Fruit fly (Drosophila melanogaster) whole organism, embryonic: Measurements from ENCODE around the gene flr.
A peak's percentile ranks its signal among the peaks of the same experiment; 100 is the strongest.

Experiments used
- ATbp ChIP-seq: fragments of 200-800 bp; sonication (Bioruptor generic); optimal IDR thresholded peaks from 2 replicates; lab custom pipeline; 2017; ENCODE audit warnings: missing biosample characterization, mild to moderate bottlenecking, missing genetic modification characterization, missing genetic modification reagents
- Abd-B ChIP-seq: fragments of 200-800 bp; sonication (Bioruptor generic); optimal IDR thresholded peaks from 2 replicates; lab custom pipeline; 2018; ENCODE audit warnings: missing biosample characterization, mild to moderate bottlenecking, missing genetic modification characterization, moderate library complexity
- Aef1 ChIP-seq: fragments of 200-800 bp; sonication (Bioruptor generic); IDR thresholded peaks from 3 replicates; pipeline ENCODE4 v1.3.6; 2022; ENCODE audit warnings: missing biosample characterization, missing genetic modification characterization
- Atf3 ChIP-seq: fragments of 200-800 bp; sonication (Bioruptor generic); optimal IDR thresholded peaks from 3 replicates; lab custom pipeline; 2016; ENCODE audit warnings: missing biosample characterization, missing genetic modification characterization
- CG10366 ChIP-seq: fragments of 200-800 bp; sonication (Bioruptor generic); IDR thresholded peaks from 2 replicates; pipeline ENCODE4 v1.3.6; 2022; ENCODE audit warnings: missing biosample characterization, missing genetic modification characterization
- CG10543 ChIP-seq: fragments of 200-800 bp; sonication (Bioruptor generic); optimal IDR thresholded peaks from 3 replicates; lab custom pipeline; 2017; ENCODE audit warnings: missing biosample characterization, mild to moderate bottlenecking, missing genetic modification characterization, moderate library complexity
- CG12071 ChIP-seq: fragments of 200-800 bp; sonication (Bioruptor generic); optimal IDR thresholded peaks from 3 replicates; lab custom pipeline; 2018; ENCODE audit warnings: missing biosample characterization, mild to moderate bottlenecking, missing genetic modification characterization
- CG12391 ChIP-seq: fragments of 200-800 bp; sonication (Bioruptor generic); optimal IDR thresholded peaks from 3 replicates; lab custom pipeline; 2018; ENCODE audit warnings: missing biosample characterization, mild to moderate bottlenecking, missing genetic modification characterization, moderate library complexity
- CG14667 ChIP-seq: fragments of 200-800 bp; sonication (Bioruptor generic); IDR thresholded peaks from 2 replicates; pipeline ENCODE4 v1.3.6; 2022; ENCODE audit warnings: missing biosample characterization, missing genetic modification characterization
- CG17361 ChIP-seq: fragments of 200-800 bp; sonication (Bioruptor generic); IDR thresholded peaks from 3 replicates; pipeline ENCODE4 v1.3.6; 2022; ENCODE audit warnings: missing biosample characterization, missing genetic modification characterization
- CG2678 ChIP-seq: fragments of 200-800 bp; sonication (Bioruptor generic); optimal IDR thresholded peaks from 3 replicates; lab custom pipeline; 2019; ENCODE audit warnings: missing biosample characterization, mild to moderate bottlenecking, missing genetic modification characterization, moderate library complexity
- CG3163 ChIP-seq: fragments of 200-800 bp; sonication (Bioruptor generic); optimal IDR thresholded peaks from 3 replicates; lab custom pipeline; 2016; ENCODE audit warnings: missing biosample characterization, missing genetic modification characterization
- CG5180 ChIP-seq: fragments of 200-800 bp; sonication (Bioruptor generic); optimal IDR thresholded peaks from 3 replicates; lab custom pipeline; 2017; ENCODE audit warnings: missing biosample characterization, missing genetic modification characterization, mild to moderate bottlenecking, moderate library complexity, missing genetic modification reagents
- CG6272 ChIP-seq: fragments of 200-800 bp; sonication (Bioruptor generic); IDR thresholded peaks from 2 replicates; pipeline ENCODE4 v1.3.6; 2022; ENCODE audit warnings: missing biosample characterization, missing genetic modification characterization
- CG7928 ChIP-seq: fragments of 200-800 bp; sonication (Bioruptor generic); optimal IDR thresholded peaks from 2 replicates; lab custom pipeline; 2017; ENCODE audit warnings: missing biosample characterization, mild to moderate bottlenecking, missing genetic modification characterization
- Doc2 ChIP-seq: fragments of 200-800 bp; sonication (Bioruptor generic); IDR thresholded peaks from 2 replicates; pipeline ENCODE4 v1.3.6; 2022; ENCODE audit warnings: missing biosample characterization, missing genetic modification characterization
- Drgx ChIP-seq: fragments of 200-800 bp; sonication (Bioruptor generic); IDR thresholded peaks from 2 replicates; pipeline ENCODE4 v1.3.6; 2022; ENCODE audit warnings: missing biosample characterization, missing genetic modification characterization
- E2f1 ChIP-seq: fragments of 200-800 bp; sonication (Bioruptor generic); IDR thresholded peaks from 2 replicates; pipeline ENCODE4 v1.3.6; 2022; ENCODE audit warnings: missing biosample characterization, missing genetic modification characterization
- Fer3 ChIP-seq: fragments of 200-800 bp; sonication (Bioruptor generic); optimal IDR thresholded peaks from 2 replicates; lab custom pipeline; 2018; ENCODE audit warnings: missing biosample characterization, mild to moderate bottlenecking, missing genetic modification characterization, moderate library complexity
- H15 ChIP-seq: fragments of 200-800 bp; sonication (Bioruptor generic); IDR thresholded peaks from 3 replicates; pipeline ENCODE4 v1.3.6; 2022; ENCODE audit warnings: missing biosample characterization, missing genetic modification characterization
- H2.0 ChIP-seq: fragments of 200-800 bp; sonication (Bioruptor generic); IDR thresholded peaks from 2 replicates; pipeline ENCODE4 v1.3.6; 2022; ENCODE audit warnings: missing biosample characterization, missing genetic modification characterization
- Hr51 ChIP-seq, 2 experiments: fragments of 200-800 bp; sonication (Bioruptor generic); optimal IDR thresholded peaks; 2 replicates in 1 of 2; 3 replicates in 1 of 2; lab custom pipeline; 2016 to 2018; ENCODE audit warnings: missing biosample characterization in 2 of 2, missing genetic modification characterization in 2 of 2, mild to moderate bottlenecking in 1 of 2, moderate library complexity in 1 of 2
- Lim3 ChIP-seq: fragments of 200-800 bp; sonication (Bioruptor generic); IDR thresholded peaks from 2 replicates; pipeline ENCODE4 v1.3.6; 2022; ENCODE audit warnings: missing biosample characterization, missing genetic modification characterization
- NC2β ChIP-seq: fragments of 200-800 bp; sonication (Bioruptor generic); optimal IDR thresholded peaks from 2 replicates; lab custom pipeline; 2016; ENCODE audit warnings: missing biosample characterization, missing genetic modification characterization
- Nf-YA ChIP-seq: fragments of 200-800 bp; sonication (Bioruptor generic); IDR thresholded peaks from 2 replicates; pipeline ENCODE4 v1.3.6; 2022; ENCODE audit warnings: missing biosample characterization, missing genetic modification characterization
- Oli ChIP-seq: fragments of 200-800 bp; sonication (Bioruptor generic); optimal IDR thresholded peaks from 2 replicates; lab custom pipeline; 2018; ENCODE audit warnings: missing biosample characterization, mild to moderate bottlenecking, missing genetic modification characterization, moderate library complexity
- Tbp ChIP-seq: fragments of >200 bp; optimal IDR thresholded peaks from 2 replicates; lab custom pipeline; 2018; ENCODE audit warnings: missing biosample characterization, missing genetic modification characterization
- Usf ChIP-seq: fragments of 200-800 bp; sonication (Bioruptor generic); optimal IDR thresholded peaks from 2 replicates; lab custom pipeline; 2017; ENCODE audit warnings: missing genotype, missing biosample characterization, missing genetic modification characterization
- ab ChIP-seq: fragments of 200-800 bp; sonication (Bioruptor generic); optimal IDR thresholded peaks from 2 replicates; lab custom pipeline; 2016; ENCODE audit warnings: missing biosample characterization, missing genetic modification characterization
- ase ChIP-seq: fragments of 200-800 bp; sonication (Bioruptor generic); IDR thresholded peaks from 3 replicates; pipeline ENCODE4 v1.3.6; 2022; ENCODE audit warnings: missing biosample characterization, missing genetic modification characterization
- dan ChIP-seq: fragments of 200-800 bp; sonication (Bioruptor generic); IDR thresholded peaks from 2 replicates; pipeline ENCODE4 v1.3.6; 2022; ENCODE audit warnings: missing biosample characterization, missing genetic modification characterization
- dmrt11E ChIP-seq: fragments of 200-800 bp; sonication (Bioruptor generic); optimal IDR thresholded peaks from 3 replicates; lab custom pipeline; 2018; ENCODE audit warnings: missing biosample characterization, mild to moderate bottlenecking, missing genetic modification characterization, moderate library complexity
- fd102C ChIP-seq: fragments of 200-800 bp; sonication (Bioruptor generic); optimal IDR thresholded peaks from 2 replicates; lab custom pipeline; 2018; ENCODE audit warnings: missing biosample characterization, mild to moderate bottlenecking, missing genetic modification characterization, moderate library complexity
- fd64A ChIP-seq: fragments of 200-800 bp; sonication (Bioruptor generic); optimal IDR thresholded peaks from 3 replicates; lab custom pipeline; 2018; ENCODE audit warnings: missing biosample characterization, mild to moderate bottlenecking, missing genetic modification characterization
- fd96Cb ChIP-seq: fragments of 200-800 bp; sonication (Bioruptor generic); optimal IDR thresholded peaks from 2 replicates; lab custom pipeline; 2018; ENCODE audit warnings: missing biosample characterization, mild to moderate bottlenecking, missing genetic modification characterization, moderate library complexity
- gce ChIP-seq: fragments of 200-800 bp; sonication (Bioruptor generic); IDR thresholded peaks from 3 replicates; pipeline ENCODE4 v1.3.6; 2022; ENCODE audit warnings: missing biosample characterization, missing genetic modification characterization
- gcm2 ChIP-seq: fragments of 200-800 bp; sonication (Bioruptor generic); optimal IDR thresholded peaks from 2 replicates; lab custom pipeline; 2016; ENCODE audit warnings: missing biosample characterization, missing genetic modification characterization
- gro ChIP-seq: fragments of 200-800 bp; sonication (Bioruptor generic); optimal IDR thresholded peaks from 2 replicates; lab custom pipeline; 2016; ENCODE audit warnings: missing biosample characterization, missing genetic modification characterization
- her ChIP-seq: fragments of 200-800 bp; sonication (Bioruptor generic); optimal IDR thresholded peaks from 2 replicates; lab custom pipeline; 2016; ENCODE audit warnings: missing biosample characterization, missing genetic modification characterization
- inv ChIP-seq: fragments of 200-800 bp; sonication (Bioruptor generic); IDR thresholded peaks from 2 replicates; pipeline ENCODE4 v1.3.6; 2022; ENCODE audit warnings: missing biosample characterization, missing genetic modification characterization; ENCODE audit not compliant: partially characterized antibody
- lola ChIP-seq, 3 experiments: fragments of >200 bp in 2 of 3; fragments of 200-800 bp in 1 of 3; sonication (Bioruptor generic) in 1 of 3; optimal IDR thresholded peaks; 2 replicates each; lab custom pipeline; 2017 to 2019; ENCODE audit warnings: missing biosample characterization in 3 of 3, missing genetic modification characterization in 3 of 3, mild to moderate bottlenecking in 1 of 3, moderate library complexity in 1 of 3
- luna ChIP-seq: fragments of 200-800 bp; sonication (Bioruptor generic); optimal IDR thresholded peaks from 2 replicates; lab custom pipeline; 2016; ENCODE audit warnings: missing biosample characterization, missing genetic modification characterization
- nau ChIP-seq: fragments of 200-800 bp; sonication (Bioruptor generic); optimal IDR thresholded peaks from 3 replicates; lab custom pipeline; 2017; ENCODE audit warnings: missing biosample characterization, mild to moderate bottlenecking, missing genetic modification characterization, missing genetic modification reagents
- nerfin-1 ChIP-seq: fragments of 200-800 bp; sonication (Bioruptor generic); optimal IDR thresholded peaks from 3 replicates; lab custom pipeline; 2019; ENCODE audit warnings: missing biosample characterization, mild to moderate bottlenecking, missing genetic modification characterization, moderate library complexity
- org-1 ChIP-seq: fragments of 200-800 bp; sonication (Bioruptor generic); optimal IDR thresholded peaks from 2 replicates; lab custom pipeline; 2017; ENCODE audit warnings: missing biosample characterization, missing genetic modification characterization
- pita ChIP-seq: fragments of 200-800 bp; sonication (Bioruptor generic); optimal IDR thresholded peaks from 2 replicates; lab custom pipeline; 2017; ENCODE audit warnings: missing biosample characterization, mild to moderate bottlenecking, missing genetic modification characterization
- pros ChIP-seq: fragments of 200-800 bp; sonication (Bioruptor generic); optimal IDR thresholded peaks from 3 replicates; lab custom pipeline; 2019; ENCODE audit warnings: missing biosample characterization, mild to moderate bottlenecking, missing genetic modification characterization, moderate library complexity
- pzg ChIP-seq: fragments of 200-800 bp; sonication (Bioruptor generic); optimal IDR thresholded peaks from 3 replicates; lab custom pipeline; 2018; ENCODE audit warnings: missing biosample characterization, mild to moderate bottlenecking, missing genetic modification characterization, moderate library complexity
- ranshi ChIP-seq: fragments of 200-800 bp; sonication (Bioruptor generic); IDR thresholded peaks from 2 replicates; pipeline ENCODE4 v1.3.6; 2022; ENCODE audit warnings: missing biosample characterization, missing genetic modification characterization
- sim ChIP-seq: fragments of 200-800 bp; sonication (Bioruptor generic); IDR thresholded peaks from 2 replicates; pipeline ENCODE4 v1.3.6; 2022; ENCODE audit warnings: missing biosample characterization, missing genetic modification characterization

The flr gene

dm6 chr3L:13403141-13403867, 9.3 kb upstream of the flr start (continued):
- no peak for TF ChIP-seq luna (GFP tag; lab: Kevin White, UChicago)
- TF ChIP-seq fd102C (GFP tag; lab: Kevin White, UChicago): no peak
- peak in 1 of 3 experiments; percentile 77 for TF ChIP-seq lola (GFP tag; optimal IDR thresholded peaks at IDR 0.05; lab: Kevin White, UChicago)
- TF ChIP-seq Usf: no peak
- no peak for TF ChIP-seq NC2β (GFP tag; lab: Kevin White, UChicago)
- TF ChIP-seq CG10543: no peak
- TF ChIP-seq Fer3: no peak
- TF ChIP-seq Oli (tag; lab: Kevin White, UChicago): peak; percentile 16
- no peak for TF ChIP-seq Doc2 (GFP tag; lab: Robert Waterston, UW)
- TF ChIP-seq CG2678: no peak
- no peak for TF ChIP-seq ase (GFP tag; lab: Robert Waterston, UW)
- no peak for TF ChIP-seq gro (GFP tag; lab: Kevin White, UChicago)
- TF ChIP-seq CG3163 (GFP tag; lab: Kevin White, UChicago): no peak
- TF ChIP-seq H15 (GFP tag; lab: Robert Waterston, UW): no peak
- TF ChIP-seq gce (GFP tag; lab: Robert Waterston, UW): no peak
- no peak for TF ChIP-seq Tbp (GFP tag; lab: Kevin White, UChicago)
- no peak for TF ChIP-seq org-1
- no peak for TF ChIP-seq Atf3 (GFP tag; lab: Kevin White, UChicago)
- TF ChIP-seq ranshi (GFP tag; lab: Robert Waterston, UW): no peak
- TF ChIP-seq CG7928 (GFP tag; lab: Kevin White, UChicago): no peak
- TF ChIP-seq inv (GFP tag; lab: Robert Waterston, UW): no peak
- no peak for TF ChIP-seq CG14667
- TF ChIP-seq CG17361 (GFP tag; lab: Robert Waterston, UW): peak; percentile 85
- no peak for TF ChIP-seq H2.0 (GFP tag; lab: Robert Waterston, UW)
- TF ChIP-seq CG5180 (GFP tag; lab: Kevin White, UChicago): no peak
- no peak for TF ChIP-seq Hr51 (GFP tag; optimal IDR thresholded peaks at IDR 0.05; lab: Kevin White, UChicago)
- peak; percentile 17 for TF ChIP-seq CG12391
- peak; percentile 70 for TF ChIP-seq dmrt11E (tag; lab: Kevin White, UChicago)
- TF ChIP-seq nerfin-1 (tag; lab: Kevin White, UChicago): peak; percentile 72
- no peak for TF ChIP-seq pita
- TF ChIP-seq sim: 0 out of 2 replicates have a peak, but pooled peaks have one; percentile 11
- no peak for TF ChIP-seq fd64A (GFP tag; lab: Kevin White, UChicago)
- no peak for TF ChIP-seq nau (GFP tag; lab: Kevin White, UChicago)
- no peak for TF ChIP-seq pzg (GFP tag; lab: Kevin White, UChicago)
- no peak for TF ChIP-seq Drgx (GFP tag; lab: Robert Waterston, UW)
- TF ChIP-seq CG10366: no peak
- TF ChIP-seq CG12071: no peak
- no peak for TF ChIP-seq pros (GFP tag; lab: Kevin White, UChicago)
- no peak for TF ChIP-seq ATbp
- TF ChIP-seq dan (GFP tag; lab: Robert Waterston, UW): no peak
- no peak for TF ChIP-seq CG6272 (GFP tag; lab: Robert Waterston, UW)
- TF ChIP-seq Nf-YA (GFP tag; lab: Robert Waterston, UW): peak; percentile 81; the same call in 1 of the 2 replicates
- peak; percentile 6 for TF ChIP-seq Abd-B
- no peak for TF ChIP-seq gcm2 (GFP tag; lab: Kevin White, UChicago)
- no peak for TF ChIP-seq E2f1 (GFP tag; lab: Robert Waterston, UW)
- peak; percentile 60 for TF ChIP-seq fd96Cb (tag; lab: Kevin White, UChicago)
- no peak for TF ChIP-seq Lim3 (GFP tag; lab: Robert Waterston, UW)
- TF ChIP-seq her (GFP tag; lab: Kevin White, UChicago): no peak
- no peak for TF ChIP-seq ab
- no peak for TF ChIP-seq Aef1
